Worm (Caenorhabditis elegans): ENCODE results near the gene C55A6.11.
"Not testable (repeated sequence)": the region's sequence is repeated elsewhere in the genome, so short reads cannot be mapped to it uniquely, and the experiment has no call there.

ce11 chrV:11483580-11484092 lies 36.7 kb upstream of the C55A6.11 start, which contains the start of gene col-157:
- TF ChIP-seq klf-2 (GFP tag; conservative IDR thresholded peaks at IDR 0.05); T22C8.4 (GFP tag; IDR thresholded peaks at IDR 0.05); ztf-23 (GFP tag; IDR thresholded peaks at IDR 0.05); flt-1 (GFP tag; IDR thresholded peaks at IDR 0.05); tab-1 (GFP tag; IDR thresholded peaks at IDR 0.05); ref-1 (GFP tag; conservative IDR thresholded peaks at IDR 0.05); cog-1 (tag; optimal IDR thresholded peaks at IDR 0.05); ztf-29 (GFP tag; IDR thresholded peaks at IDR 0.05); med-1 (GFP tag; optimal IDR thresholded peaks at IDR 0.05; ENCODE audit: insufficient read depth): not testable (repeated sequence)
